Worm (Caenorhabditis elegans): ENCODE measurements around the gene C09F5.1.

- no peak for TF ChIP-seq nhr-6 (tag; optimal IDR thresholded peaks at IDR 0.05)
- TF ChIP-seq aha-1 (tag) = no peak
- TF ChIP-seq skn-1 (tag; optimal IDR thresholded peaks at IDR 0.05) = no peak
- no peak for TF ChIP-seq lin-39 (tag; optimal IDR thresholded peaks at IDR 0.05)
- TF ChIP-seq Y75B8A.6 (GFP tag; IDR thresholded peaks at IDR 0.05) = no peak
- no peak for TF ChIP-seq unc-39 (tag; optimal IDR thresholded peaks at IDR 0.05)
- no peak for TF ChIP-seq mdl-1 (tag; optimal IDR thresholded peaks at IDR 0.05)
- no peak for TF ChIP-seq nhr-77 (tag; optimal IDR thresholded peaks at IDR 0.05)
- TF ChIP-seq F49E8.2 (tag; optimal IDR thresholded peaks at IDR 0.05; ENCODE audit: borderline replicate concordance) = no peak
- no peak for TF ChIP-seq unc-62 (GFP tag; optimal IDR thresholded peaks at IDR 0.05 in 1 of 2)
- no peak for TF ChIP-seq unc-62 (tag; optimal IDR thresholded peaks at IDR 0.05)
These were observed 20.2 kb upstream of the C09F5.1 start, which contains the start of gene sbds-1 for ce11 chrIII:638319-638718.
